Worm (Caenorhabditis elegans): ENCODE measurements around the gene C45E5.1.

ce11 chrIV:5731597-5731996 is 12.6 kb upstream of the C45E5.1 start, which contains the start of gene H35B03.2:
- peak; percentile 52 for TF ChIP-seq snpc-4 (GFP tag; optimal IDR thresholded peaks at IDR 0.05)
- TF ChIP-seq snpc-4 (tag; optimal IDR thresholded peaks at IDR 0.05) = peak in 3 of 4 experiments; percentile 80 to 86 (median 83)
- TF ChIP-seq unc-62 (GFP tag; optimal IDR thresholded peaks at IDR 0.05) = no peak
- TF ChIP-seq zfh-2 (GFP tag; conservative IDR thresholded peaks at IDR 0.05) = no peak
- no peak for TF ChIP-seq lag-1 (GFP tag; IDR thresholded peaks at IDR 0.05)
- TF ChIP-seq ztf-25 (GFP tag; IDR thresholded peaks at IDR 0.05) = no peak

All from whole organism, young adult.